Worm (Caenorhabditis elegans) whole organism, L3 larva: ENCODE data around the gene F08C6.5.

Experiments
- elt-1 ChIP-seq: fragments of 150-350 bp; optimal IDR thresholded peaks from 2 replicates; lab custom pipeline; 2014; ENCODE audit warnings: missing biosample characterization, missing genetic modification characterization
- elt-2 ChIP-seq: sonication (generic microtip); optimal IDR thresholded peaks from 2 replicates; lab custom pipeline; 2016; ENCODE audit warnings: missing genetic modification reagents, mild to moderate bottlenecking, missing genetic modification characterization, missing compliant biosample characterization
- fos-1 ChIP-seq: fragments of 150-350 bp; optimal IDR thresholded peaks from 2 replicates; lab custom pipeline; 2014; ENCODE audit warnings: missing biosample characterization, missing genetic modification characterization
- nfya-1 ChIP-seq: sonication (generic microtip); optimal IDR thresholded peaks from 2 replicates; lab custom pipeline; 2017; ENCODE audit warnings: missing genetic modification characterization, mild to moderate bottlenecking, missing compliant biosample characterization, antibody characterized with exemption, moderate library complexity; ENCODE audit not compliant: insufficient read depth
- nhr-23 ChIP-seq: fragments of 150-350 bp; optimal IDR thresholded peaks from 2 replicates; lab custom pipeline; 2014; ENCODE audit warnings: missing biosample characterization, missing genetic modification reagents, missing genetic modification characterization
- nhr-77 ChIP-seq: fragments of 150-350 bp; optimal IDR thresholded peaks from 2 replicates; lab custom pipeline; 2014; ENCODE audit warnings: missing biosample characterization, missing genetic modification characterization

DNA sequence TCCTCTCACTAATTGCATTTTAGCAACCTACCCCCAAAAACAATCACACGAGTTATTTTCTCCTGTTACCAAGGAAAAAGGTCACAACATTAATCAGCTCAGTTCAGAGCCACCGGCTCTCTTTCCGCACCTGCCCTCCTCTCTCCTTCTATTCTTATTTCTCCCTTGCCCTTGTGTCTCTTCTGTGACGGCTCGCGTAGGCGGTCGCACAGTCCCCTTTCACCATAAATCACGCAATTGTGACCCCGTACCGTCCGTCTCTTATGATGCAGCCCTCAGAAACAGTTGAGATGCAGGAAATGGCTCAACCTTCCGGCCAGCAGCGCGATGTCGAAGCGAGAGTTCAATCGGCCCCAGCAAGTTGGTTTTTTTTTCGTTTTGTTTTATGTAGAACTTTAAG is 3.4 kb downstream of the F08C6.5 start, which contains the start of gene sto-1:
- no peak for TF ChIP-seq nhr-23 (tag; lab: Kevin White, UChicago)
- TF ChIP-seq elt-1 (tag; lab: Kevin White, UChicago), result no peak
- TF ChIP-seq fos-1 (tag; lab: Kevin White, UChicago), result no peak
- TF ChIP-seq elt-2 (tag; lab: Kevin White, UChicago), result no peak
- no peak for TF ChIP-seq nfya-1 (tag; lab: Kevin White, UChicago)
- no peak for TF ChIP-seq nhr-77 (tag; lab: Kevin White, UChicago)
